Worm (Caenorhabditis elegans) whole organism, L4/young adult: ENCODE measurements around the gene dao-6.

Source experiments
- dao-5 ChIP-seq: sonication (generic microtip); optimal IDR thresholded peaks from 2 replicates; lab custom pipeline; 2016; ENCODE audit warnings: missing genotype, missing genetic modification characterization, moderate library complexity, missing compliant biosample characterization
- him-1 ChIP-seq: sonication (generic microtip); optimal IDR thresholded peaks from 2 replicates; lab custom pipeline; 2016; ENCODE audit warnings: missing genotype, missing genetic modification reagents, missing genetic modification characterization, missing compliant biosample characterization

- TF ChIP-seq dao-5, result no peak
- no peak for TF ChIP-seq him-1 (tag; lab: Kevin White, UChicago)
These were observed 37.2 kb downstream of the dao-6 start for ce11 chrIII:9698635-9699396.
